Fruit fly (Drosophila melanogaster): ENCODE data around the gene Ctr1C.

The Ctr1C gene

dm6 chr3R:30918872-30919271 lies 45.2 kb downstream of the Ctr1C start (continued):
- TF ChIP-seq CG7928 (GFP tag; optimal IDR thresholded peaks at IDR 0.05) (no peak), Sox100B (GFP tag; optimal IDR thresholded peaks at IDR 0.05) (peak; percentile 38), shn (GFP tag; optimal IDR thresholded peaks at IDR 0.05) (no peak), CG10462 (GFP tag; optimal IDR thresholded peaks at IDR 0.05) (no peak), nerfin-1 (tag; optimal IDR thresholded peaks at IDR 0.05) (peak; percentile 25), CG10209 (GFP tag; optimal IDR thresholded peaks at IDR 0.05) (peak; percentile 49), fd3F (GFP tag; optimal IDR thresholded peaks at IDR 0.05) (no peak), MBD-R2 (GFP tag; IDR thresholded peaks at IDR 0.05) (no peak), CG17912 (GFP tag; optimal IDR thresholded peaks at IDR 0.05) (no peak), Abd-B (GFP tag; optimal IDR thresholded peaks at IDR 0.05) (no peak), gsb (GFP tag; IDR thresholded peaks at IDR 0.05) (no peak), CG7556 (GFP tag; optimal IDR thresholded peaks at IDR 0.05) (peak; percentile 13), run (tag; optimal IDR thresholded peaks at IDR 0.05) (peak; percentile 30), sqz (GFP tag; optimal IDR thresholded peaks at IDR 0.05) (peak; percentile 31), CrebB (tag; optimal IDR thresholded peaks at IDR 0.05) (peak; percentile 46), Hr78 (GFP tag; optimal IDR thresholded peaks at IDR 0.05) (no peak), bab2 (GFP tag; optimal IDR thresholded peaks at IDR 0.05) (peak; percentile 11), CG8944 (GFP tag; optimal IDR thresholded peaks at IDR 0.05) (no peak), Dp (GFP tag; optimal IDR thresholded peaks at IDR 0.05) (no peak), CG12391 (tag; optimal IDR thresholded peaks at IDR 0.05) (peak; percentile 8), ATbp (GFP tag; optimal IDR thresholded peaks at IDR 0.05) (peak; percentile 52), fd102C (GFP tag; optimal IDR thresholded peaks at IDR 0.05) (peak; percentile 69), nau (GFP tag; optimal IDR thresholded peaks at IDR 0.05) (peak; percentile 16), CG12236 (GFP tag; optimal IDR thresholded peaks at IDR 0.05) (peak; percentile 41), pita (GFP tag; optimal IDR thresholded peaks at IDR 0.05) (no peak), Meics (GFP tag; optimal IDR thresholded peaks at IDR 0.05) (no peak), CG11504 (tag; optimal IDR thresholded peaks at IDR 0.05) (peak; percentile 0), az2 (GFP tag; optimal IDR thresholded peaks at IDR 0.05) (no peak), CG14050 (GFP tag; IDR thresholded peaks at IDR 0.05) (no peak), Xrp1 (GFP tag; IDR thresholded peaks at IDR 0.05) (peak; percentile 46), CTCF (GFP tag; optimal IDR thresholded peaks at IDR 0.05) (no peak), CG6813 (GFP tag; optimal IDR thresholded peaks at IDR 0.05) (peak; percentile 45), CG10654 (GFP tag; optimal IDR thresholded peaks at IDR 0.05) (no peak), CG32772 (GFP tag; IDR thresholded peaks at IDR 0.05) (no peak), CG18262 (tag; optimal IDR thresholded peaks at IDR 0.05) (peak; percentile 42), dmrt99B (tag; optimal IDR thresholded peaks at IDR 0.05) (no peak), chinmo (GFP tag; IDR thresholded peaks at IDR 0.05; ENCODE audit: partially characterized antibody) (no peak), zen (tag; optimal IDR thresholded peaks at IDR 0.05) (peak; percentile 54), Hmr (GFP tag; optimal IDR thresholded peaks at IDR 0.05) (peak; percentile 10), kay (GFP tag; optimal IDR thresholded peaks at IDR 0.05) (no peak), so (GFP tag; IDR thresholded peaks at IDR 0.05) (no peak), CG4707 (GFP tag; optimal IDR thresholded peaks at IDR 0.05) (peak; percentile 23), Camta (GFP tag; optimal IDR thresholded peaks at IDR 0.05) (no peak), CG7745 (tag; optimal IDR thresholded peaks at IDR 0.05) (peak; percentile 53), fu2 (GFP tag; optimal IDR thresholded peaks at IDR 0.05) (no peak), CG12744 (GFP tag; optimal IDR thresholded peaks at IDR 0.05) (no peak), CoRest (tag; optimal IDR thresholded peaks at IDR 0.05) (peak; percentile 21), CG14710 (tag; optimal IDR thresholded peaks at IDR 0.05) (peak; percentile 42), CG16815 (GFP tag; optimal IDR thresholded peaks at IDR 0.05) (no peak), Asciz (GFP tag; optimal IDR thresholded peaks at IDR 0.05) (peak; percentile 51), Ravus (GFP tag; IDR thresholded peaks at IDR 0.05) (no peak)

All from whole organism, embryonic.